Worm (Caenorhabditis elegans): ENCODE measurements around the gene rps-24.

Gene rps-24

ce11 chrIV:386576-386975 is 889 bp downstream of the rps-24 start, which contains the start of gene T07A9.14:
T07A9.14 (plus strand) TSS chrIV:386699.
- TF ChIP-seq mdl-1 (tag; optimal IDR thresholded peaks at IDR 0.05) (no peak), nhr-76 (tag; optimal IDR thresholded peaks at IDR 0.05) (no peak), nhr-28 (tag; optimal IDR thresholded peaks at IDR 0.05) (no peak), set-16 (GFP tag; IDR thresholded peaks at IDR 0.05) (no peak), ztf-11 (tag; optimal IDR thresholded peaks at IDR 0.05) (no peak), php-3 (GFP tag; IDR thresholded peaks at IDR 0.05) (no peak), zag-1 (tag; optimal IDR thresholded peaks at IDR 0.05) (no peak), madf-5 (GFP tag; IDR thresholded peaks at IDR 0.05) (no peak), ctbp-1 (GFP tag; IDR thresholded peaks at IDR 0.05) (peak; percentile 41), dmd-6 (GFP tag; IDR thresholded peaks at IDR 0.05) (no peak), ceh-32 (tag; optimal IDR thresholded peaks at IDR 0.05; ENCODE audit: poor library complexity) (no peak), ceh-82 (tag; optimal IDR thresholded peaks at IDR 0.05) (no peak), lim-7 (GFP tag; IDR thresholded peaks at IDR 0.05) (0 out of 2 replicates have a peak, but pooled peaks have one; percentile 4), nhr-111 (GFP tag; optimal IDR thresholded peaks at IDR 0.05) (no peak), unc-62 (GFP tag; optimal IDR thresholded peaks at IDR 0.05 in 1 of 2) (no peak), unc-62 (tag; optimal IDR thresholded peaks at IDR 0.05) (no peak), Y48G9A.11 (GFP tag; IDR thresholded peaks at IDR 0.05) (peak; percentile 66; the same call in 1 of the 2 replicates), mxl-2 (GFP tag; conservative IDR thresholded peaks at IDR 0.05) (no peak), nhr-6 (tag; optimal IDR thresholded peaks at IDR 0.05) (no peak), lin-29 (GFP tag; IDR thresholded peaks at IDR 0.05) (no peak), spr-3 (GFP tag; optimal IDR thresholded peaks at IDR 0.05) (no peak), mxl-3 (GFP tag; optimal IDR thresholded peaks at IDR 0.05) (no peak), madf-9 (GFP tag; conservative IDR thresholded peaks at IDR 0.05) (no peak), F10B5.3 (tag; optimal IDR thresholded peaks at IDR 0.05) (no peak), mes-2 (tag; optimal IDR thresholded peaks at IDR 0.05; ENCODE audit: poor library complexity, severe bottlenecking) (peak; percentile 44), zip-2 (tag; optimal IDR thresholded peaks at IDR 0.05) (no peak), daf-8 (GFP tag; IDR thresholded peaks at IDR 0.05) (no peak), ceh-62 (tag; optimal IDR thresholded peaks at IDR 0.05) (no peak), ZK546.5 (tag; optimal IDR thresholded peaks at IDR 0.05) (no peak), nhr-102 (tag; optimal IDR thresholded peaks at IDR 0.05) (no peak), hlh-11 (tag; optimal IDR thresholded peaks at IDR 0.05) (no peak), vab-7 (GFP tag; IDR thresholded peaks at IDR 0.05) (no peak), ces-1 (GFP tag; optimal IDR thresholded peaks at IDR 0.05) (no peak), F37D6.2 (tag; optimal IDR thresholded peaks at IDR 0.05) (no peak), lin-39 (tag; optimal IDR thresholded peaks at IDR 0.05) (no peak), unc-130 (GFP tag; optimal IDR thresholded peaks at IDR 0.05) (no peak), duxl-1 (tag; optimal IDR thresholded peaks at IDR 0.05; ENCODE audit: poor library complexity) (no peak), lin-15B (tag; optimal IDR thresholded peaks at IDR 0.05) (no peak), hmg-1.1 (GFP tag; IDR thresholded peaks at IDR 0.05) (no peak), mdt-29 (GFP tag; IDR thresholded peaks at IDR 0.05) (peak; percentile 22; the same call in 1 of the 2 replicates), spr-1 (tag; optimal IDR thresholded peaks at IDR 0.05) (no peak), nhr-48 (tag; optimal IDR thresholded peaks at IDR 0.05) (no peak), daf-19 (GFP tag; conservative IDR thresholded peaks at IDR 0.05) (no peak), ztf-7 (tag; optimal IDR thresholded peaks at IDR 0.05) (no peak), gei-8 (GFP tag; optimal IDR thresholded peaks at IDR 0.05) (no peak), dmd-9 (GFP tag; IDR thresholded peaks at IDR 0.05) (no peak), skn-1 (tag; optimal IDR thresholded peaks at IDR 0.05) (no peak), F49E8.2 (tag; optimal IDR thresholded peaks at IDR 0.05; ENCODE audit: borderline replicate concordance) (peak; percentile 25), lin-38 (GFP tag; IDR thresholded peaks at IDR 0.05) (peak; percentile 47; the same call in 1 of the 2 replicates), T26A8.4 (GFP tag; IDR thresholded peaks at IDR 0.05) (no peak), hif-1 (tag; optimal IDR thresholded peaks at IDR 0.05) (no peak), nhr-42 (GFP tag; IDR thresholded peaks at IDR 0.05) (no peak)
